Fruit fly (Drosophila melanogaster) whole organism, embryonic: ENCODE results near the gene CG14383.

Experiments
- Aef1 ChIP-seq: fragments of 200-800 bp; sonication (Bioruptor generic); IDR thresholded peaks from 3 replicates; pipeline ENCODE4 v1.3.6; 2022; ENCODE audit warnings: missing biosample characterization, missing genetic modification characterization
- Blimp-1 ChIP-seq: fragments of 200-800 bp; sonication (Bioruptor generic); optimal IDR thresholded peaks from 3 replicates; lab custom pipeline; 2018; ENCODE audit warnings: missing biosample characterization, missing genetic modification characterization, mild to moderate bottlenecking, moderate library complexity, missing genetic modification reagents
- CG10209 ChIP-seq: fragments of 200-800 bp; sonication (Bioruptor generic); optimal IDR thresholded peaks from 3 replicates; lab custom pipeline; 2017; ENCODE audit warnings: missing biosample characterization, mild to moderate bottlenecking, missing genetic modification characterization, missing genetic modification reagents
- CG10267 ChIP-seq: fragments of 200-800 bp; sonication (Bioruptor generic); optimal IDR thresholded peaks from 2 replicates; lab custom pipeline; 2018; ENCODE audit warnings: missing biosample characterization, mild to moderate bottlenecking, missing genetic modification characterization, moderate library complexity
- CG10543 ChIP-seq: fragments of 200-800 bp; sonication (Bioruptor generic); optimal IDR thresholded peaks from 3 replicates; lab custom pipeline; 2017; ENCODE audit warnings: missing biosample characterization, mild to moderate bottlenecking, missing genetic modification characterization, moderate library complexity
- CG10979 ChIP-seq: fragments of 200-800 bp; sonication (Bioruptor generic); optimal IDR thresholded peaks from 2 replicates; lab custom pipeline; 2018; ENCODE audit warnings: missing biosample characterization, mild to moderate bottlenecking, missing genetic modification characterization, moderate library complexity
- CG11504 ChIP-seq: fragments of 200-800 bp; sonication (Bioruptor generic); optimal IDR thresholded peaks from 3 replicates; lab custom pipeline; 2019; ENCODE audit warnings: missing biosample characterization, mild to moderate bottlenecking, missing genetic modification characterization, moderate library complexity
- CG1233 ChIP-seq: fragments of 200-800 bp; sonication (Bioruptor generic); optimal IDR thresholded peaks from 4 replicates; lab custom pipeline; 2018; ENCODE audit warnings: missing biosample characterization, mild to moderate bottlenecking, missing genetic modification characterization
- CG17328 ChIP-seq: fragments of 200-800 bp; sonication (Bioruptor generic); IDR thresholded peaks from 2 replicates; pipeline ENCODE4 v1.3.6; 2022; ENCODE audit warnings: missing biosample characterization, missing genetic modification characterization
- CG18599 ChIP-seq: fragments of 200-800 bp; sonication (Bioruptor generic); optimal IDR thresholded peaks from 3 replicates; lab custom pipeline; 2017; ENCODE audit warnings: missing biosample characterization, missing genetic modification characterization, mild to moderate bottlenecking, moderate library complexity, missing genetic modification reagents
- CG2678 ChIP-seq: fragments of 200-800 bp; sonication (Bioruptor generic); optimal IDR thresholded peaks from 3 replicates; lab custom pipeline; 2019; ENCODE audit warnings: missing biosample characterization, mild to moderate bottlenecking, missing genetic modification characterization, moderate library complexity
- CG34376 ChIP-seq: fragments of 200-800 bp; sonication (Bioruptor generic); optimal IDR thresholded peaks from 2 replicates; lab custom pipeline; 2018; ENCODE audit warnings: missing biosample characterization, mild to moderate bottlenecking, missing genetic modification characterization
- CG4424 ChIP-seq: fragments of 200-800 bp; sonication (Bioruptor generic); optimal IDR thresholded peaks from 3 replicates; lab custom pipeline; 2016; ENCODE audit warnings: missing biosample characterization, missing genetic modification characterization
- CG7928 ChIP-seq: fragments of 200-800 bp; sonication (Bioruptor generic); optimal IDR thresholded peaks from 2 replicates; lab custom pipeline; 2017; ENCODE audit warnings: missing biosample characterization, mild to moderate bottlenecking, missing genetic modification characterization
- CG7963 ChIP-seq: fragments of 200-800 bp; sonication (Bioruptor generic); IDR thresholded peaks from 3 replicates; pipeline ENCODE4 v1.3.6; 2022; ENCODE audit warnings: missing biosample characterization, missing genetic modification characterization; ENCODE audit not compliant: partially characterized antibody
- CG7987 ChIP-seq: fragments of 200-800 bp; sonication (Bioruptor generic); optimal IDR thresholded peaks from 2 replicates; lab custom pipeline; 2018; ENCODE audit warnings: missing biosample characterization, mild to moderate bottlenecking, missing genetic modification characterization, moderate library complexity
- CG8924 ChIP-seq: fragments of 200-800 bp; optimal IDR thresholded peaks from 3 replicates; lab custom pipeline; 2019; ENCODE audit warnings: missing biosample characterization, mild to moderate bottlenecking, missing genetic modification characterization, moderate library complexity
- CG9727 ChIP-seq: fragments of 200-800 bp; sonication (Bioruptor generic); optimal IDR thresholded peaks from 3 replicates; lab custom pipeline; 2017; ENCODE audit warnings: missing biosample characterization, mild to moderate bottlenecking, missing genetic modification characterization
- D19A ChIP-seq: fragments of 200-800 bp; optimal IDR thresholded peaks from 3 replicates; lab custom pipeline; 2019; ENCODE audit warnings: missing biosample characterization, mild to moderate bottlenecking, missing genetic modification characterization, moderate library complexity
- Deaf1 ChIP-seq: fragments of 200-800 bp; optimal IDR thresholded peaks from 3 replicates; lab custom pipeline; 2019; ENCODE audit warnings: missing biosample characterization, mild to moderate bottlenecking, missing genetic modification characterization, moderate library complexity
- Dref ChIP-seq: fragments of 200-800 bp; sonication (Bioruptor generic); IDR thresholded peaks from 2 replicates; pipeline ENCODE4 v1.3.6; 2022; ENCODE audit warnings: missing biosample characterization, missing genetic modification characterization
- GATAe ChIP-seq: fragments of 200-800 bp; sonication (Bioruptor generic); conservative IDR thresholded peaks from 2 replicates; pipeline ENCODE4 v1.3.6; 2022; ENCODE audit warnings: missing biosample characterization, missing genetic modification characterization
- Hey ChIP-seq: fragments of 200-800 bp; sonication (Bioruptor generic); optimal IDR thresholded peaks from 3 replicates; lab custom pipeline; 2018; ENCODE audit warnings: missing biosample characterization, mild to moderate bottlenecking, missing genetic modification characterization
- Hmr ChIP-seq: fragments of 200-800 bp; sonication (Bioruptor generic); optimal IDR thresholded peaks from 3 replicates; lab custom pipeline; 2017; ENCODE audit warnings: mild to moderate bottlenecking, missing biosample characterization, missing genetic modification reagents, missing genetic modification characterization
- Hr51 ChIP-seq, 2 experiments: fragments of 200-800 bp; sonication (Bioruptor generic); optimal IDR thresholded peaks; 2 replicates in 1 of 2; 3 replicates in 1 of 2; lab custom pipeline; 2016 to 2018; ENCODE audit warnings: missing biosample characterization in 2 of 2, missing genetic modification characterization in 2 of 2, mild to moderate bottlenecking in 1 of 2, moderate library complexity in 1 of 2
- Kr ChIP-seq: fragments of 200-800 bp; sonication (Bioruptor generic); optimal IDR thresholded peaks from 2 replicates; lab custom pipeline; 2017; ENCODE audit warnings: missing biosample characterization, mild to moderate bottlenecking, missing genetic modification characterization
- Meics ChIP-seq: fragments of 200-800 bp; sonication (Bioruptor generic); optimal IDR thresholded peaks from 2 replicates; lab custom pipeline; 2017; ENCODE audit warnings: missing biosample characterization, mild to moderate bottlenecking, missing genetic modification characterization
- Oli ChIP-seq: fragments of 200-800 bp; sonication (Bioruptor generic); optimal IDR thresholded peaks from 2 replicates; lab custom pipeline; 2018; ENCODE audit warnings: missing biosample characterization, mild to moderate bottlenecking, missing genetic modification characterization, moderate library complexity
- Sox102F ChIP-seq: fragments of 200-800 bp; sonication (Bioruptor generic); optimal IDR thresholded peaks from 2 replicates; lab custom pipeline; 2018; ENCODE audit warnings: missing biosample characterization, mild to moderate bottlenecking, missing genetic modification characterization, moderate library complexity
- Trl ChIP-seq, 3 experiments: fragments of >200 bp in 2 of 3; fragments of 200-800 bp in 1 of 3; sonication (Bioruptor generic) in 1 of 3; optimal IDR thresholded peaks; 2 replicates in 1 of 3; 3 replicates in 2 of 3; lab custom pipeline; 2016 to 2017; ENCODE audit warnings: missing biosample characterization in 1 of 3, missing genetic modification characterization in 1 of 3
- corto ChIP-seq: fragments of 200-800 bp; sonication (Bioruptor generic); optimal IDR thresholded peaks from 2 replicates; lab custom pipeline; 2016; ENCODE audit warnings: missing biosample characterization, mild to moderate bottlenecking, missing genetic modification characterization, moderate library complexity
- dmrt99B ChIP-seq: fragments of 200-800 bp; sonication (Bioruptor generic); optimal IDR thresholded peaks from 2 replicates; lab custom pipeline; 2018; ENCODE audit warnings: missing biosample characterization, mild to moderate bottlenecking, missing genetic modification characterization, moderate library complexity
- exex ChIP-seq: fragments of 200-800 bp; sonication (Bioruptor generic); optimal IDR thresholded peaks from 4 replicates; lab custom pipeline; 2018; ENCODE audit warnings: missing biosample characterization, mild to moderate bottlenecking, missing genetic modification characterization, moderate library complexity
- grn ChIP-seq: fragments of 200-800 bp; sonication (Bioruptor generic); optimal IDR thresholded peaks from 3 replicates; lab custom pipeline; 2017; ENCODE audit warnings: missing biosample characterization, missing genetic modification characterization
- lab ChIP-seq: fragments of 200-800 bp; sonication (Bioruptor generic); optimal IDR thresholded peaks from 3 replicates; lab custom pipeline; 2017; ENCODE audit warnings: missing biosample characterization, missing genetic modification characterization, mild to moderate bottlenecking, moderate library complexity, missing genetic modification reagents
- mirr ChIP-seq: fragments of 200-800 bp; sonication (Bioruptor generic); optimal IDR thresholded peaks from 3 replicates; lab custom pipeline; 2018; ENCODE audit warnings: missing biosample characterization, mild to moderate bottlenecking, missing genetic modification characterization
- row ChIP-seq: fragments of 200-800 bp; sonication (Bioruptor generic); IDR thresholded peaks from 3 replicates; pipeline ENCODE4 v1.3.6; 2022; ENCODE audit warnings: missing biosample characterization, missing genetic modification characterization
- sd ChIP-seq: fragments of 200-800 bp; sonication (Bioruptor generic); optimal IDR thresholded peaks from 3 replicates; lab custom pipeline; 2018; ENCODE audit warnings: missing biosample characterization, mild to moderate bottlenecking, missing genetic modification characterization, moderate library complexity
- sens ChIP-seq: fragments of 200-800 bp; sonication (Bioruptor generic); peaks from one replicate; lab custom pipeline; 2016; ENCODE audit warnings: missing biosample characterization, missing genetic modification characterization
- sug ChIP-seq: fragments of 200-800 bp; optimal IDR thresholded peaks from 2 replicates; lab custom pipeline; 2019; ENCODE audit warnings: missing biosample characterization, mild to moderate bottlenecking, missing genetic modification characterization, moderate library complexity
- tgo ChIP-seq: fragments of 200-800 bp; sonication (Bioruptor generic); IDR thresholded peaks from 3 replicates; pipeline ENCODE4 v1.3.6; 2022; ENCODE audit warnings: missing biosample characterization, missing genetic modification characterization
- vnd ChIP-seq: fragments of 200-800 bp; sonication (Bioruptor generic); IDR thresholded peaks from 3 replicates; pipeline ENCODE4 v1.3.6; 2022; ENCODE audit warnings: missing biosample characterization, missing genetic modification characterization; ENCODE audit not compliant: partially characterized antibody
- zen ChIP-seq: fragments of 200-800 bp; sonication (Bioruptor generic); optimal IDR thresholded peaks from 3 replicates; lab custom pipeline; 2018; ENCODE audit warnings: missing biosample characterization, mild to moderate bottlenecking, missing genetic modification characterization, moderate library complexity
- zf30C ChIP-seq: fragments of 200-800 bp; sonication (Bioruptor generic); optimal IDR thresholded peaks from 3 replicates; lab custom pipeline; 2018; ENCODE audit warnings: missing biosample characterization, mild to moderate bottlenecking, missing genetic modification characterization

Gene CG14383

dm6 chr3R:12974447-12974846 is 13.9 kb downstream of the CG14383 start:
- TF ChIP-seq Kr (GFP tag; lab: Kevin White, UChicago), result no peak
- TF ChIP-seq CG7963, result no peak
- TF ChIP-seq Aef1 (GFP tag; lab: Robert Waterston, UW), result no peak
- peak; percentile 28 for TF ChIP-seq CG9727 (GFP tag; lab: Kevin White, UChicago)
- peak; percentile 21 for TF ChIP-seq zf30C (GFP tag; lab: Kevin White, UChicago)
- peak; percentile 14 for TF ChIP-seq Meics
- peak; percentile 40 for TF ChIP-seq CG11504 (tag; lab: Kevin White, UChicago)
- peak; percentile 2 for TF ChIP-seq Oli (tag; lab: Kevin White, UChicago)
- TF ChIP-seq Deaf1 (tag; lab: Kevin White, UChicago), result peak; percentile 59
- peak; percentile 24 for TF ChIP-seq dmrt99B (tag; lab: Kevin White, UChicago)
- peak; percentile 28 for TF ChIP-seq corto (GFP tag; lab: Kevin White, UChicago)
- peak; percentile 40 for TF ChIP-seq Blimp-1 (GFP tag; lab: Kevin White, UChicago)
- TF ChIP-seq tgo, result peak; percentile 33; the same call in 1 of the 3 replicates
- peak; percentile 24 for TF ChIP-seq Hmr (GFP tag; lab: Kevin White, UChicago)
- peak; percentile 35 for TF ChIP-seq zen (tag; lab: Kevin White, UChicago)
- peak in 1 of 2 experiments; percentile 13 for TF ChIP-seq Hr51 (GFP tag; optimal IDR thresholded peaks at IDR 0.05; lab: Kevin White, UChicago)
- TF ChIP-seq CG4424, result no peak
- peak; percentile 17 for TF ChIP-seq CG18599
- TF ChIP-seq CG7987 (GFP tag; lab: Kevin White, UChicago), result no peak
- TF ChIP-seq CG2678 (tag; lab: Kevin White, UChicago), result peak; percentile 46
- peak; percentile 7 for TF ChIP-seq CG10267
- TF ChIP-seq sens (GFP tag; lab: Kevin White, UChicago), result peak; percentile 28
- TF ChIP-seq Dref (GFP tag; lab: Robert Waterston, UW), result no peak
- TF ChIP-seq Trl (optimal IDR thresholded peaks at IDR 0.05; lab: Kevin White, UChicago), result peak in 1 of 2 experiments; percentile 32
- no peak for TF ChIP-seq Trl (GFP tag; optimal IDR thresholded peaks at IDR 0.05; lab: Kevin White, UChicago)
- peak; percentile 2 for TF ChIP-seq Sox102F
- peak; percentile 55; the same call in 1 of the 3 replicates for TF ChIP-seq row
- TF ChIP-seq CG10979, result peak; percentile 12
- peak; percentile 11 for TF ChIP-seq CG8924 (tag; lab: Kevin White, UChicago)
- peak; percentile 39 for TF ChIP-seq lab
- peak; percentile 1 for TF ChIP-seq D19A

dm6 chr3R:12972106-12972505 is 16.2 kb downstream of the CG14383 start:
- TF ChIP-seq CG1233 (GFP tag; lab: Kevin White, UChicago) (no peak), CG18599 (peak; percentile 8), grn (GFP tag; lab: Kevin White, UChicago) (peak; percentile 81), Hey (tag; lab: Kevin White, UChicago) (peak; percentile 92), sug (tag; lab: Kevin White, UChicago) (peak; percentile 80), lab (peak; percentile 3), exex (peak; percentile 98), Oli (tag; lab: Kevin White, UChicago) (no peak), CG17328 (GFP tag; lab: Robert Waterston, UW) (no peak), vnd (GFP tag; lab: Robert Waterston, UW) (peak; percentile 35; the same call in 1 of the 3 replicates), CG7928 (GFP tag; lab: Kevin White, UChicago) (peak; percentile 57), CG10209 (GFP tag; lab: Kevin White, UChicago) (no peak), sd (peak; percentile 61), mirr (peak; percentile 63), GATAe (GFP tag; lab: Robert Waterston, UW) (peak; percentile 76), CG10543 (GFP tag; lab: Kevin White, UChicago) (peak; percentile 10), CG34376 (peak; percentile 78)
